Worm (Caenorhabditis elegans): ENCODE measurements around the gene ZK1248.17.

DNA sequence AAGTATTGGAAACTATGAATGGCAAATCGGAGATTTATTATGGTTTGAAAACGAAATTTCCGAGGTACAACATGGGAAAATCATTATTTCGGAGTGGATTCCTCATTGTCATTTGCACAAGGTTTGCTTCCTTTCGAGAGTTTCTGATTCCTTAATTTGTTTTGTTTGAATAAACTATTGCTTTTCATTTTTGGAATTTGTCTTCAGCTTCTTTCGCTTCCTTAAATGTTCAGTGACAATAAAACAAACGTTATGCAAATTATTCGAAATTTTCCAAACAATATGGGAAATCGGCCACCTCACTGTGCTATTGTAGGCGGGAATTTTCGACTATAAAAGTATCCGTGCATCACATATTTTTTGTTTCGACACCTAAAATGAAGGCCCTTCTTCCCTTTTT, 3.5 kb downstream of the ZK1248.17 start, which contains the start of gene nep-25:
- TF ChIP-seq ztf-25 (GFP tag; IDR thresholded peaks at IDR 0.05) (no peak), pha-4 (tag; optimal IDR thresholded peaks at IDR 0.05) (no peak), snpc-1.3 (tag; optimal IDR thresholded peaks at IDR 0.05; ENCODE audit: insufficient read depth) (no peak), dpl-1 (GFP tag; optimal IDR thresholded peaks at IDR 0.05) (no peak), unc-62 (GFP tag; optimal IDR thresholded peaks at IDR 0.05) (no peak), ets-4 (GFP tag; optimal IDR thresholded peaks at IDR 0.05) (no peak), sea-2 (GFP tag; IDR thresholded peaks at IDR 0.05) (no peak), snpc-4 (GFP tag; optimal IDR thresholded peaks at IDR 0.05) (no peak), snpc-4 (tag; optimal IDR thresholded peaks at IDR 0.05) (no peak), nfya-1 (tag; optimal IDR thresholded peaks at IDR 0.05; ENCODE audit: borderline replicate concordance, insufficient read depth) (no peak), F57C9.4 (tag; optimal IDR thresholded peaks at IDR 0.05) (no peak), dox-1 (GFP tag; IDR thresholded peaks at IDR 0.05) (no peak), pbrm-1 (GFP tag; IDR thresholded peaks at IDR 0.05) (no peak)
